Worm (Caenorhabditis elegans): Measurements from ENCODE around the gene mdt-28.

DNA sequence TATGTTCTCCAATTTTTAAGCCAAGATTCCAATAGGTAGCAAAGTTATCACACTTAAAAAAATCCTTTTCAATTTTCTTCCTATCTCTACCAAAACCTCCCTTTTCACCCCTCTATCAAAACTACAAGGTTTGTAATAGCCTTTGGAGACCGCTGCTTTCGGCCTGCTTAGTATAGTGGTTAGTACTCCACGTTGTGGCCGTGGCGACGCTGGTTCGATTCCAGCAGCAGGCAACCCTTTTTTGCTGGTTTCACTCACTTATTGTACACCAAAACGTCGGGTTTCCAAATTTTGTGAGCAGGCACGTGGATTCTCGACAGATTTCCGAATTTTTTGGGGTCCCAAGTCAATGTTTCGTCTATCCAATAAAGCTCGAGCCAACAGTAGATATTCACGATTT is 21.3 kb downstream of the mdt-28 start:
- TF ChIP-seq W03F9.2 (tag; optimal IDR thresholded peaks at IDR 0.05) (no peak), him-1 (tag; optimal IDR thresholded peaks at IDR 0.05) (no peak), dao-5 (tag; optimal IDR thresholded peaks at IDR 0.05) (no peak)
